Fruit fly (Drosophila melanogaster): ENCODE measurements around the gene CG9519.

dm6 chrX:14853153-14853672 lies 2.9 kb downstream of the CG9519 start, which contains the start of gene CG9521:
- TF ChIP-seq dac (GFP tag; optimal IDR thresholded peaks at IDR 0.05) (no peak), Sox15 (GFP tag; optimal IDR thresholded peaks at IDR 0.05) (no peak), eg (GFP tag; IDR thresholded peaks at IDR 0.05) (no peak), CG32006 (GFP tag; optimal IDR thresholded peaks at IDR 0.05) (no peak), CG15336 (GFP tag; IDR thresholded peaks at IDR 0.05) (no peak), svp (GFP tag) (no peak)

Data from whole organism, prepupa.